Fruit fly (Drosophila melanogaster) whole organism, prepupa: ENCODE measurements around the gene CG13113.

Source experiments
- Blimp-1 ChIP-seq: fragments of 200-800 bp; sonication (Bioruptor generic); optimal IDR thresholded peaks from 3 replicates; lab custom pipeline; 2017; ENCODE audit warnings: missing biosample characterization, missing genetic modification characterization, mild to moderate bottlenecking, moderate library complexity, missing genetic modification reagents
- CG10631 ChIP-seq: fragments of 200-800 bp; sonication (Bioruptor generic); optimal IDR thresholded peaks from 2 replicates; lab custom pipeline; 2016; ENCODE audit warnings: missing biosample characterization, missing genetic modification characterization
- CG11294 ChIP-seq: fragments of 200-800 bp; sonication (Bioruptor generic); IDR thresholded peaks from 2 replicates; pipeline ENCODE4 v1.3.6; 2022; ENCODE audit warnings: missing biosample characterization, missing genetic modification characterization
- CG11902 ChIP-seq: fragments of 200-800 bp; sonication (Bioruptor generic); optimal IDR thresholded peaks from 3 replicates; lab custom pipeline; 2016; ENCODE audit warnings: missing biosample characterization, missing genetic modification characterization
- CG15336 ChIP-seq: fragments of 200-800 bp; sonication (Bioruptor generic); IDR thresholded peaks from 2 replicates; pipeline ENCODE4 v1.3.6; 2022; ENCODE audit warnings: missing biosample characterization, missing genetic modification characterization
- CG1621 ChIP-seq: fragments of 200-800 bp; sonication (Bioruptor generic); optimal IDR thresholded peaks from 3 replicates; lab custom pipeline; 2018; ENCODE audit warnings: missing biosample characterization, mild to moderate bottlenecking, missing genetic modification characterization
- CG16779 ChIP-seq: fragments of 200-800 bp; sonication (Bioruptor generic); optimal IDR thresholded peaks from 3 replicates; lab custom pipeline; 2017; ENCODE audit warnings: missing biosample characterization, mild to moderate bottlenecking, missing genetic modification characterization
- CG31627 ChIP-seq: fragments of 200-800 bp; sonication (Bioruptor generic); optimal IDR thresholded peaks from 3 replicates; lab custom pipeline; 2016; ENCODE audit warnings: missing biosample characterization, missing genetic modification characterization
- CG32006 ChIP-seq: fragments of 200-800 bp; sonication (Bioruptor generic); optimal IDR thresholded peaks from 3 replicates; lab custom pipeline; 2017; ENCODE audit warnings: missing biosample characterization, mild to moderate bottlenecking, missing genetic modification characterization
- CG34406 ChIP-seq: fragments of 200-800 bp; sonication (Bioruptor generic); optimal IDR thresholded peaks from 3 replicates; lab custom pipeline; 2016; ENCODE audit warnings: missing biosample characterization, missing genetic modification characterization
- CG4318 ChIP-seq: fragments of 200-800 bp; sonication (Bioruptor generic); optimal IDR thresholded peaks from 3 replicates; lab custom pipeline; 2017; ENCODE audit warnings: missing biosample characterization, mild to moderate bottlenecking, missing genetic modification characterization
- CG6163 ChIP-seq: fragments of 200-800 bp; sonication (Bioruptor generic); IDR thresholded peaks from 3 replicates; pipeline ENCODE4 v1.3.6; 2022; ENCODE audit warnings: missing biosample characterization, missing genetic modification characterization
- CG6276 ChIP-seq: fragments of 200-800 bp; sonication (Bioruptor generic); optimal IDR thresholded peaks from 2 replicates; lab custom pipeline; 2017; ENCODE audit warnings: missing biosample characterization, mild to moderate bottlenecking, missing genetic modification characterization
- CG6792 ChIP-seq: fragments of 200-800 bp; sonication (Bioruptor generic); optimal IDR thresholded peaks from 3 replicates; lab custom pipeline; 2016; ENCODE audit warnings: missing biosample characterization, missing genetic modification characterization
- CG6854 ChIP-seq: fragments of 200-800 bp; sonication (Bioruptor generic); optimal IDR thresholded peaks from 2 replicates; lab custom pipeline; 2017; ENCODE audit warnings: missing biosample characterization, mild to moderate bottlenecking, missing genetic modification characterization
- CG8119 ChIP-seq: fragments of 200-800 bp; sonication (Bioruptor generic); IDR thresholded peaks from 3 replicates; pipeline ENCODE4 v1.3.6; 2022; ENCODE audit warnings: missing biosample characterization, missing genetic modification characterization
- CG8319 ChIP-seq: fragments of 200-800 bp; sonication (Bioruptor generic); optimal IDR thresholded peaks from 3 replicates; lab custom pipeline; 2016; ENCODE audit warnings: missing biosample characterization, missing genetic modification characterization
- Eip75B ChIP-seq: fragments of 200-800 bp; sonication (Bioruptor generic); optimal IDR thresholded peaks from 3 replicates; lab custom pipeline; 2016; ENCODE audit warnings: missing biosample characterization, missing genetic modification characterization
- Eip78C ChIP-seq: fragments of 200-800 bp; sonication (Bioruptor generic); peaks from one replicate; lab custom pipeline; 2016; ENCODE audit warnings: missing biosample characterization, missing genetic modification characterization
- Eip93F ChIP-seq: fragments of 200-800 bp; sonication (Bioruptor generic); optimal IDR thresholded peaks from 2 replicates; lab custom pipeline; 2016; ENCODE audit warnings: missing biosample characterization, mild to moderate bottlenecking, missing genetic modification characterization
- Ets96B ChIP-seq: fragments of 200-800 bp; optimal IDR thresholded peaks from 2 replicates; lab custom pipeline; 2019; ENCODE audit warnings: missing biosample characterization, mild to moderate bottlenecking, missing genetic modification characterization, moderate library complexity
- Hr39 ChIP-seq: fragments of 200-800 bp; sonication (Bioruptor generic); optimal IDR thresholded peaks from 2 replicates; lab custom pipeline; 2016; ENCODE audit warnings: missing biosample characterization, missing genetic modification characterization
- Hr4 ChIP-seq: fragments of 200-800 bp; sonication (Bioruptor generic); optimal IDR thresholded peaks from 3 replicates; lab custom pipeline; 2016; ENCODE audit warnings: missing biosample characterization, missing genetic modification characterization
- Lpt ChIP-seq: fragments of 200-800 bp; sonication (Bioruptor generic); optimal IDR thresholded peaks from 3 replicates; lab custom pipeline; 2016; ENCODE audit warnings: missing biosample characterization, missing genetic modification characterization
- Met ChIP-seq: fragments of 200-800 bp; sonication (Bioruptor generic); optimal IDR thresholded peaks from 3 replicates; lab custom pipeline; 2016; ENCODE audit warnings: missing biosample characterization, missing genetic modification characterization
- OdsH ChIP-seq: fragments of 200-800 bp; sonication (Bioruptor generic); optimal IDR thresholded peaks from 3 replicates; lab custom pipeline; 2016; ENCODE audit warnings: missing biosample characterization, missing genetic modification characterization
- Smox ChIP-seq: fragments of 200-800 bp; sonication (Bioruptor generic); optimal IDR thresholded peaks from 3 replicates; lab custom pipeline; 2016; ENCODE audit warnings: missing biosample characterization, missing genetic modification characterization
- Sox102F ChIP-seq: fragments of 200-800 bp; sonication (Bioruptor generic); optimal IDR thresholded peaks from 2 replicates; lab custom pipeline; 2016; ENCODE audit warnings: missing biosample characterization, mild to moderate bottlenecking, missing genetic modification characterization
- Sox14 ChIP-seq: fragments of 200-800 bp; sonication (Bioruptor generic); optimal IDR thresholded peaks from 3 replicates; lab custom pipeline; 2016; ENCODE audit warnings: missing biosample characterization, missing genetic modification characterization
- Sox15 ChIP-seq: fragments of 200-800 bp; sonication (Bioruptor generic); optimal IDR thresholded peaks from 3 replicates; lab custom pipeline; 2016; ENCODE audit warnings: missing biosample characterization, missing genetic modification characterization
- cyc ChIP-seq: fragments of 200-800 bp; sonication (Bioruptor generic); optimal IDR thresholded peaks from 3 replicates; lab custom pipeline; 2016; ENCODE audit warnings: missing biosample characterization, missing genetic modification characterization
- dac ChIP-seq: fragments of 200-800 bp; sonication (Bioruptor generic); optimal IDR thresholded peaks from 2 replicates; lab custom pipeline; 2017; ENCODE audit warnings: missing biosample characterization, mild to moderate bottlenecking, missing genetic modification characterization
- eg ChIP-seq: fragments of 200-800 bp; sonication (Bioruptor generic); IDR thresholded peaks from 3 replicates; pipeline ENCODE4 v1.3.6; 2022; ENCODE audit warnings: missing biosample characterization, missing genetic modification characterization
- esn ChIP-seq: fragments of 200-800 bp; sonication (Bioruptor generic); optimal IDR thresholded peaks from 2 replicates; lab custom pipeline; 2016; ENCODE audit warnings: missing biosample characterization, mild to moderate bottlenecking, missing genetic modification characterization, moderate library complexity
- fd85E ChIP-seq: fragments of 200-800 bp; sonication (Bioruptor generic); optimal IDR thresholded peaks from 3 replicates; lab custom pipeline; 2016; ENCODE audit warnings: missing biosample characterization, missing genetic modification characterization
- fkh ChIP-seq: fragments of 200-800 bp; sonication (Bioruptor generic); optimal IDR thresholded peaks from 3 replicates; lab custom pipeline; 2017; ENCODE audit warnings: missing biosample characterization, mild to moderate bottlenecking, missing genetic modification characterization, moderate library complexity
- net ChIP-seq: fragments of 200-800 bp; sonication (Bioruptor generic); optimal IDR thresholded peaks from 3 replicates; lab custom pipeline; 2016; ENCODE audit warnings: missing biosample characterization, missing genetic modification characterization
- pdm3 ChIP-seq: fragments of 200-800 bp; sonication (Bioruptor generic); optimal IDR thresholded peaks from 3 replicates; lab custom pipeline; 2016; ENCODE audit warnings: missing biosample characterization, missing genetic modification characterization
- spab ChIP-seq: fragments of 200-800 bp; sonication (Bioruptor generic); optimal IDR thresholded peaks from 2 replicates; lab custom pipeline; 2017; ENCODE audit warnings: missing biosample characterization, mild to moderate bottlenecking, missing genetic modification characterization, missing genetic modification reagents
- ss ChIP-seq, 2 experiments: fragments of 200-800 bp; sonication (Bioruptor generic); optimal IDR thresholded peaks; 2 replicates in 1 of 2; 3 replicates in 1 of 2; lab custom pipeline; 2017 to 2018; ENCODE audit warnings: mild to moderate bottlenecking in 2 of 2, missing biosample characterization in 2 of 2, missing genetic modification characterization in 2 of 2, moderate library complexity in 1 of 2
- svp ChIP-seq: fragments of 200-800 bp; sonication (Bioruptor generic); peaks from one replicate; lab custom pipeline; 2016; ENCODE audit warnings: missing biosample characterization, missing genetic modification characterization
- topi ChIP-seq: fragments of 200-800 bp; sonication (Bioruptor generic); optimal IDR thresholded peaks from 3 replicates; lab custom pipeline; 2016; ENCODE audit warnings: missing biosample characterization, missing genetic modification characterization
- vri ChIP-seq: fragments of 200-800 bp; sonication (Bioruptor generic); optimal IDR thresholded peaks from 3 replicates; lab custom pipeline; 2016; ENCODE audit warnings: missing biosample characterization, mild to moderate bottlenecking, missing genetic modification characterization

Gene CG13113

dm6 chr2L:9564527-9564926 lies 20.6 kb downstream of the CG13113 start (continued):
- TF ChIP-seq cyc (GFP tag; lab: Kevin White, UChicago) (peak; percentile 2), Lpt (GFP tag; lab: Kevin White, UChicago) (peak; percentile 68), ss (GFP tag; optimal IDR thresholded peaks at IDR 0.05; lab: Kevin White, UChicago) (no peak), eg (GFP tag; lab: Robert Waterston, UW) (peak; percentile 52; the same call in 2 of the 3 replicates), CG8119 (peak; percentile 84), Sox102F (GFP tag; lab: Kevin White, UChicago) (no peak), dac (GFP tag; lab: Kevin White, UChicago) (peak; percentile 27), topi (peak; percentile 29), spab (peak; percentile 1), Sox14 (GFP tag; lab: Kevin White, UChicago) (no peak), CG6276 (GFP tag; lab: Kevin White, UChicago) (peak; percentile 76), CG1621 (tag; lab: Kevin White, UChicago) (no peak), CG11902 (GFP tag; lab: Kevin White, UChicago) (no peak), Hr4 (GFP tag; lab: Kevin White, UChicago) (peak; percentile 76), Smox (GFP tag; lab: Kevin White, UChicago) (no peak), CG6854 (GFP tag; lab: Kevin White, UChicago) (no peak), CG6792 (GFP tag; lab: Kevin White, UChicago) (no peak), Eip78C (GFP tag; lab: Kevin White, UChicago) (peak; percentile 61), Met (GFP tag; lab: Kevin White, UChicago) (peak; percentile 24), CG31627 (GFP tag; lab: Kevin White, UChicago) (no peak), vri (GFP tag; lab: Kevin White, UChicago) (no peak), svp (GFP tag; lab: Kevin White, UChicago) (no peak), Sox15 (GFP tag; lab: Kevin White, UChicago) (no peak), Hr39 (no peak), pdm3 (peak; percentile 44), CG8319 (GFP tag; lab: Kevin White, UChicago) (no peak), net (peak; percentile 31), Ets96B (tag; lab: Kevin White, UChicago) (peak; percentile 31), CG32006 (GFP tag; lab: Kevin White, UChicago) (peak; percentile 80), esn (GFP tag; lab: Kevin White, UChicago) (peak; percentile 41), CG11294 (GFP tag; lab: Robert Waterston, UW) (peak; percentile 54; the same call in 1 of the 2 replicates), CG15336 (GFP tag; lab: Robert Waterston, UW) (peak; percentile 85), Blimp-1 (no peak), fd85E (GFP tag; lab: Kevin White, UChicago) (no peak), OdsH (GFP tag; lab: Kevin White, UChicago) (no peak), CG6163 (peak; percentile 52), Eip93F (GFP tag; lab: Kevin White, UChicago) (no peak), Eip75B (GFP tag; lab: Kevin White, UChicago) (peak; percentile 15)

dm6 chr2L:9565387-9565786 lies 21.4 kb downstream of the CG13113 start, which contains the start of gene CG46468:
CG46468 (minus strand) TSS chr2L:9565438.
- TF ChIP-seq OdsH (GFP tag; lab: Kevin White, UChicago) (no peak), vri (GFP tag; lab: Kevin White, UChicago) (no peak), CG15336 (GFP tag; lab: Robert Waterston, UW) (0 out of 2 replicates have a peak, but pooled peaks have one; percentile 14), Sox15 (GFP tag; lab: Kevin White, UChicago) (no peak), CG16779 (tag; lab: Kevin White, UChicago) (no peak), Sox14 (GFP tag; lab: Kevin White, UChicago) (no peak), Ets96B (tag; lab: Kevin White, UChicago) (no peak), Smox (GFP tag; lab: Kevin White, UChicago) (no peak), fkh (GFP tag; lab: Kevin White, UChicago) (no peak), CG32006 (GFP tag; lab: Kevin White, UChicago) (no peak), CG34406 (GFP tag; lab: Kevin White, UChicago) (no peak), eg (GFP tag; lab: Robert Waterston, UW) (peak; percentile 53; the same call in 2 of the 3 replicates), CG4318 (no peak), cyc (GFP tag; lab: Kevin White, UChicago) (no peak), CG10631 (no peak)
